Worm (Caenorhabditis elegans): ENCODE measurements around the gene F41B4.3.

DNA sequence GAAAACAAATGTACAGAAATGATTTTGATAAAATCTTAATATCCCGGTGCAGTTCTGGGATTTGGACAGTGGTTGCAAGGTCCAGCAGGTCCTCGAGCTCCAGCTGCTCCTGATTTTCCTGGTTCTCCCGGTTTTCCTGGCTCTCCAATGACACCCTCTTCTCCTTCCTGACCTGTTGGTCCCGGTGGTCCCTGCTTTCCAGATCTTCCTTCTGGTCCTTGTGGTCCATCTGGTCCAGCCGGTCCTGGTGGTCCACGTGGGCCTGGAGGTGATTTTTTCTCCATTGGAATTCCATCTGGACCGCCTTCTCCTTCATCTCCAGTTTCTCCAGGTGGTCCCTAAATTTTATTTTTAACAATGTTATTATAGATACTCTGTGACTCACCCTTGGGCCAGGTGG lies 39.4 kb upstream of the F41B4.3 start:
- TF ChIP-seq C38D4.7 (GFP tag; optimal IDR thresholded peaks at IDR 0.05): no peak
- no peak for TF ChIP-seq ceh-9 (tag; optimal IDR thresholded peaks at IDR 0.05)

Measured in whole organism, late embryonic.